Fruit fly (Drosophila melanogaster) whole organism, embryonic: ENCODE results near the gene Cyp4ac3.

ENCODE experiments used
- B-H1 ChIP-seq: fragments of 200-800 bp; sonication (Bioruptor generic); IDR thresholded peaks from 3 replicates; pipeline ENCODE4 v1.3.6; 2022; ENCODE audit warnings: missing biosample characterization, missing genetic modification characterization
- CG10959 ChIP-seq: fragments of 200-800 bp; sonication (Bioruptor generic); IDR thresholded peaks from 2 replicates; pipeline ENCODE4 v1.3.6; 2022; ENCODE audit warnings: missing biosample characterization, missing genetic modification characterization
- CG11093 ChIP-seq: fragments of 200-800 bp; sonication (Bioruptor generic); IDR thresholded peaks from 3 replicates; pipeline ENCODE4 v1.3.6; 2022; ENCODE audit warnings: missing biosample characterization, missing genetic modification characterization
- CG11504 ChIP-seq: fragments of 200-800 bp; sonication (Bioruptor generic); optimal IDR thresholded peaks from 3 replicates; lab custom pipeline; 2019; ENCODE audit warnings: missing biosample characterization, mild to moderate bottlenecking, missing genetic modification characterization, moderate library complexity
- CG12104 ChIP-seq: fragments of 200-800 bp; sonication (Bioruptor generic); optimal IDR thresholded peaks from 3 replicates; lab custom pipeline; 2016; ENCODE audit warnings: missing biosample characterization, missing genetic modification characterization
- CG13123 ChIP-seq: fragments of 200-800 bp; sonication (Bioruptor generic); optimal IDR thresholded peaks from 2 replicates; lab custom pipeline; 2016; ENCODE audit warnings: missing biosample characterization, missing genetic modification characterization
- CG14050 ChIP-seq: fragments of 200-800 bp; sonication (Bioruptor generic); IDR thresholded peaks from 3 replicates; pipeline ENCODE4 v1.3.6; 2022; ENCODE audit warnings: missing biosample characterization, missing genetic modification characterization
- CG15696 ChIP-seq: fragments of 200-800 bp; sonication (Bioruptor generic); optimal IDR thresholded peaks from 2 replicates; lab custom pipeline; 2019; ENCODE audit warnings: missing biosample characterization, mild to moderate bottlenecking, missing genetic modification characterization, moderate library complexity
- CG17328 ChIP-seq: fragments of 200-800 bp; sonication (Bioruptor generic); IDR thresholded peaks from 2 replicates; pipeline ENCODE4 v1.3.6; 2022; ENCODE audit warnings: missing biosample characterization, missing genetic modification characterization
- CG17385 ChIP-seq: fragments of 200-800 bp; sonication (Bioruptor generic); optimal IDR thresholded peaks from 3 replicates; lab custom pipeline; 2018; ENCODE audit warnings: missing biosample characterization, mild to moderate bottlenecking, missing genetic modification characterization
- CG18619 ChIP-seq: fragments of 200-800 bp; sonication (Bioruptor generic); optimal IDR thresholded peaks from 3 replicates; lab custom pipeline; 2017; ENCODE audit warnings: missing biosample characterization, mild to moderate bottlenecking, missing genetic modification characterization
- CG2116 ChIP-seq: fragments of 200-800 bp; sonication (Bioruptor generic); optimal IDR thresholded peaks from 3 replicates; lab custom pipeline; 2018; ENCODE audit warnings: missing biosample characterization, mild to moderate bottlenecking, missing genetic modification characterization
- CG2202 ChIP-seq: fragments of 200-800 bp; sonication (Bioruptor generic); optimal IDR thresholded peaks from 2 replicates; lab custom pipeline; 2018; ENCODE audit warnings: missing biosample characterization, mild to moderate bottlenecking, missing genetic modification characterization
- CG31365 ChIP-seq: fragments of 200-800 bp; sonication (Bioruptor generic); optimal IDR thresholded peaks from 2 replicates; lab custom pipeline; 2018; ENCODE audit warnings: missing biosample characterization, mild to moderate bottlenecking, missing genetic modification characterization
- CG3281 ChIP-seq: fragments of 200-800 bp; sonication (Bioruptor generic); optimal IDR thresholded peaks from 3 replicates; lab custom pipeline; 2017; ENCODE audit warnings: missing biosample characterization, mild to moderate bottlenecking, missing genetic modification characterization
- CG7357 ChIP-seq: fragments of 200-800 bp; sonication (Bioruptor generic); IDR thresholded peaks from 3 replicates; pipeline ENCODE4 v1.3.6; 2022; ENCODE audit warnings: missing biosample characterization, missing genetic modification characterization
- CG7963 ChIP-seq: fragments of 200-800 bp; sonication (Bioruptor generic); IDR thresholded peaks from 3 replicates; pipeline ENCODE4 v1.3.6; 2022; ENCODE audit warnings: missing biosample characterization, missing genetic modification characterization; ENCODE audit not compliant: partially characterized antibody
- CG8359 ChIP-seq: fragments of 200-800 bp; sonication (Bioruptor generic); optimal IDR thresholded peaks from 2 replicates; lab custom pipeline; 2017; ENCODE audit warnings: missing biosample characterization, mild to moderate bottlenecking, missing genetic modification characterization, borderline replicate concordance
- CG8478 ChIP-seq: fragments of >200 bp; optimal IDR thresholded peaks from 2 replicates; lab custom pipeline; 2018
- CG8924 ChIP-seq: fragments of 200-800 bp; optimal IDR thresholded peaks from 3 replicates; lab custom pipeline; 2019; ENCODE audit warnings: missing biosample characterization, mild to moderate bottlenecking, missing genetic modification characterization, moderate library complexity
- Camta ChIP-seq: fragments of 200-800 bp; sonication (Bioruptor generic); optimal IDR thresholded peaks from 2 replicates; lab custom pipeline; 2016; ENCODE audit warnings: missing biosample characterization, missing genetic modification characterization
- Chrac-16 ChIP-seq: fragments of 200-800 bp; sonication (Bioruptor generic); optimal IDR thresholded peaks from 3 replicates; lab custom pipeline; 2016; ENCODE audit warnings: missing biosample characterization, missing genetic modification characterization
- Doc3 ChIP-seq: fragments of 200-800 bp; sonication (Bioruptor generic); IDR thresholded peaks from 3 replicates; pipeline ENCODE4 v1.3.6; 2022; ENCODE audit warnings: missing biosample characterization, missing genetic modification characterization; ENCODE audit not compliant: partially characterized antibody
- Drgx ChIP-seq: fragments of 200-800 bp; sonication (Bioruptor generic); IDR thresholded peaks from 2 replicates; pipeline ENCODE4 v1.3.6; 2022; ENCODE audit warnings: missing biosample characterization, missing genetic modification characterization
- Fer2 ChIP-seq: fragments of 200-800 bp; sonication (Bioruptor generic); optimal IDR thresholded peaks from 2 replicates; lab custom pipeline; 2018; ENCODE audit warnings: missing biosample characterization, mild to moderate bottlenecking, missing genetic modification characterization, moderate library complexity
- GATAe ChIP-seq: fragments of 200-800 bp; sonication (Bioruptor generic); conservative IDR thresholded peaks from 2 replicates; pipeline ENCODE4 v1.3.6; 2022; ENCODE audit warnings: missing biosample characterization, missing genetic modification characterization
- Hand ChIP-seq: fragments of 200-800 bp; sonication (Bioruptor generic); optimal IDR thresholded peaks from 2 replicates; lab custom pipeline; 2017; ENCODE audit warnings: mild to moderate bottlenecking, missing biosample characterization, missing genetic modification reagents, missing genetic modification characterization
- Hr51 ChIP-seq, 2 experiments: fragments of 200-800 bp; sonication (Bioruptor generic); optimal IDR thresholded peaks; 2 replicates in 1 of 2; 3 replicates in 1 of 2; lab custom pipeline; 2016 to 2018; ENCODE audit warnings: missing biosample characterization in 2 of 2, missing genetic modification characterization in 2 of 2, mild to moderate bottlenecking in 1 of 2, moderate library complexity in 1 of 2
- Hsf ChIP-seq: fragments of 200-800 bp; sonication (Bioruptor generic); optimal IDR thresholded peaks from 3 replicates; lab custom pipeline; 2016; ENCODE audit warnings: missing biosample characterization, missing genetic modification characterization
- Lhr ChIP-seq: fragments of 200-800 bp; sonication (Bioruptor generic); optimal IDR thresholded peaks from 3 replicates; lab custom pipeline; 2017; ENCODE audit warnings: mild to moderate bottlenecking, missing biosample characterization, missing genetic modification reagents, missing genetic modification characterization
- MTF-1 ChIP-seq: fragments of 200-800 bp; sonication (Bioruptor generic); optimal IDR thresholded peaks from 2 replicates; lab custom pipeline; 2018; ENCODE audit warnings: missing biosample characterization, mild to moderate bottlenecking, missing genetic modification characterization, borderline replicate concordance
- Opbp ChIP-seq: fragments of 200-800 bp; sonication (Bioruptor generic); IDR thresholded peaks from 3 replicates; pipeline ENCODE4 v1.3.6; 2022; ENCODE audit warnings: missing biosample characterization, missing genetic modification characterization; ENCODE audit not compliant: partially characterized antibody
- Pdp1 ChIP-seq, 2 experiments: fragments of 200-800 bp; sonication (Bioruptor generic); optimal IDR thresholded peaks; 3 replicates each; lab custom pipeline; 2016; ENCODE audit warnings: missing biosample characterization in 2 of 2, missing genetic modification characterization in 2 of 2, mild to moderate bottlenecking in 1 of 2, moderate library complexity in 1 of 2
- Ssrp ChIP-seq: fragments of 200-800 bp; sonication (Bioruptor generic); optimal IDR thresholded peaks from 2 replicates; lab custom pipeline; 2018; ENCODE audit warnings: missing biosample characterization, mild to moderate bottlenecking, missing genetic modification characterization, moderate library complexity
- chinmo ChIP-seq: fragments of 200-800 bp; sonication (Bioruptor generic); IDR thresholded peaks from 4 replicates; pipeline ENCODE4 v1.3.6; 2022; ENCODE audit warnings: missing biosample characterization, missing genetic modification characterization; ENCODE audit not compliant: partially characterized antibody
- ci ChIP-seq: fragments of 200-800 bp; sonication (Bioruptor generic); IDR thresholded peaks from 3 replicates; pipeline ENCODE4 v1.3.6; 2022; ENCODE audit warnings: missing biosample characterization, missing genetic modification characterization
- fru ChIP-seq: fragments of >200 bp; optimal IDR thresholded peaks from 2 replicates; lab custom pipeline; 2017
- gem ChIP-seq: fragments of 200-800 bp; sonication (Bioruptor generic); optimal IDR thresholded peaks from 2 replicates; lab custom pipeline; 2019; ENCODE audit warnings: missing biosample characterization, mild to moderate bottlenecking, missing genetic modification characterization, moderate library complexity
- hb ChIP-seq: fragments of 200-800 bp; sonication (Bioruptor generic); IDR thresholded peaks from 3 replicates; pipeline ENCODE4 v1.3.6; 2022; ENCODE audit warnings: missing biosample characterization, missing genetic modification characterization; ENCODE audit not compliant: partially characterized antibody
- ind ChIP-seq: fragments of 200-800 bp; sonication (Bioruptor generic); optimal IDR thresholded peaks from 3 replicates; lab custom pipeline; 2016; ENCODE audit warnings: missing biosample characterization, missing genetic modification characterization
- nmo ChIP-seq: fragments of 200-800 bp; sonication (Bioruptor generic); optimal IDR thresholded peaks from 2 replicates; lab custom pipeline; 2018; ENCODE audit warnings: missing biosample characterization, mild to moderate bottlenecking, missing genetic modification characterization, moderate library complexity
- pfk ChIP-seq: fragments of 200-800 bp; sonication (Bioruptor generic); optimal IDR thresholded peaks from 2 replicates; lab custom pipeline; 2018; ENCODE audit warnings: missing biosample characterization, mild to moderate bottlenecking, missing genetic modification characterization, moderate library complexity
- pho ChIP-seq: fragments of 200-800 bp; sonication (Bioruptor generic); optimal IDR thresholded peaks from 2 replicates; lab custom pipeline; 2016; ENCODE audit warnings: missing biosample characterization, missing genetic modification characterization
- sens-2 ChIP-seq: fragments of 200-800 bp; sonication (Bioruptor generic); IDR thresholded peaks from 2 replicates; pipeline ENCODE4 v1.3.6; 2022; ENCODE audit warnings: missing biosample characterization, missing genetic modification characterization
- so ChIP-seq: fragments of 200-800 bp; sonication (Bioruptor generic); IDR thresholded peaks from 3 replicates; pipeline ENCODE4 v1.3.6; 2022; ENCODE audit warnings: missing biosample characterization, missing genetic modification characterization
- twi ChIP-seq: fragments of 200-800 bp; optimal IDR thresholded peaks from 2 replicates; lab custom pipeline; 2019; ENCODE audit warnings: missing biosample characterization, mild to moderate bottlenecking, missing genetic modification characterization, moderate library complexity
- unc-4 ChIP-seq: fragments of 200-800 bp; sonication (Bioruptor generic); IDR thresholded peaks from 2 replicates; pipeline ENCODE4 v1.3.6; 2022; ENCODE audit warnings: missing biosample characterization, missing genetic modification characterization; ENCODE audit not compliant: partially characterized antibody
- wdn ChIP-seq: fragments of 200-800 bp; sonication (Bioruptor generic); IDR thresholded peaks from 2 replicates; pipeline ENCODE4 v1.3.6; 2022; ENCODE audit warnings: missing biosample characterization, missing genetic modification characterization
- zen ChIP-seq: fragments of 200-800 bp; sonication (Bioruptor generic); optimal IDR thresholded peaks from 3 replicates; lab custom pipeline; 2018; ENCODE audit warnings: missing biosample characterization, mild to moderate bottlenecking, missing genetic modification characterization, moderate library complexity
- zen2 ChIP-seq: fragments of 200-800 bp; sonication (Bioruptor generic); IDR thresholded peaks from 3 replicates; pipeline ENCODE4 v1.3.6; 2022; ENCODE audit warnings: missing biosample characterization, missing genetic modification characterization; ENCODE audit not compliant: partially characterized antibody

The Cyp4ac3 gene

DNA sequence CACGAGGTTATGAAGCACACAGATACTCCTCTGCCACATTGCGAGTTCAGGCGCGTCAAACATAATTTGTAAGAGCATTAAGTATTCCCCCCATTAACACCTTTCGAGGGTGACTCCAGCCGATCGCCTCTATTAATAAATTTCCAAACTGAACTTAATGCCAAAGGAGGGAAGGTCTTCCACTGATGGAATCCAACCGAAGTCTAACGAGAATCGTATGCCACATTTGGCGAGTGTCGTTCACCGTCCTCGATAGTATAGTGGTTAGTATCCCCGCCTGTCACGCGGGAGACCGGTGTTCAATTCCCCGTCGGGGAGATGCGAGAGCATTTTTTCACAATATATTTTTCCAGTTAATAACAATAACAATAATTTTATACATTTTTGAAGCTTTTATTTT lies 27.8 kb upstream of the Cyp4ac3 start (continued):
- TF ChIP-seq CG3281 (GFP tag; lab: Kevin White, UChicago) (peak; percentile 10), sens-2 (GFP tag; lab: Robert Waterston, UW) (no peak), zen2 (GFP tag; lab: Robert Waterston, UW) (peak; percentile 65; the same call in 1 of the 3 replicates), Hand (GFP tag; lab: Kevin White, UChicago) (no peak), CG8478 (no peak), Hr51 (GFP tag; optimal IDR thresholded peaks at IDR 0.05; lab: Kevin White, UChicago) (no peak), Pdp1 (GFP tag; optimal IDR thresholded peaks at IDR 0.05; lab: Kevin White, UChicago) (no peak), CG15696 (tag; lab: Kevin White, UChicago) (no peak), CG13123 (no peak), CG12104 (GFP tag; lab: Kevin White, UChicago) (no peak), Hsf (GFP tag; lab: Kevin White, UChicago) (no peak), CG14050 (GFP tag; lab: Robert Waterston, UW) (no peak), gem (tag; lab: Kevin White, UChicago) (no peak), CG17385 (GFP tag; lab: Kevin White, UChicago) (no peak), hb (GFP tag; lab: Robert Waterston, UW) (peak; percentile 71; the same call in 2 of the 3 replicates), nmo (GFP tag; lab: Kevin White, UChicago) (no peak), ci (GFP tag; lab: Robert Waterston, UW) (peak; percentile 36; the same call in 1 of the 3 replicates), B-H1 (GFP tag; lab: Robert Waterston, UW) (peak; percentile 14; the same call in 1 of the 3 replicates), Ssrp (tag; lab: Kevin White, UChicago) (no peak), Chrac-16 (no peak), ind (no peak), CG11504 (tag; lab: Kevin White, UChicago) (no peak), fru (lab: Kevin White, UChicago) (no peak), unc-4 (peak; percentile 29; the same call in 1 of the 2 replicates), CG2202 (tag; lab: Kevin White, UChicago) (no peak), zen (tag; lab: Kevin White, UChicago) (no peak), CG7357 (GFP tag; lab: Robert Waterston, UW) (no peak), twi (no peak), so (GFP tag; lab: Robert Waterston, UW) (peak; percentile 7; the same call in 1 of the 3 replicates), Camta (GFP tag; lab: Kevin White, UChicago) (no peak), CG18619 (GFP tag; lab: Kevin White, UChicago) (no peak), CG7963 (peak; percentile 84), CG8924 (tag; lab: Kevin White, UChicago) (no peak), Lhr (GFP tag; lab: Kevin White, UChicago) (no peak), pho (GFP tag; lab: Kevin White, UChicago) (no peak), Doc3 (GFP tag; lab: Robert Waterston, UW) (no peak), CG11093 (GFP tag; lab: Robert Waterston, UW) (no peak), Opbp (GFP tag; lab: Robert Waterston, UW) (peak; percentile 92), CG2116 (GFP tag; lab: Kevin White, UChicago) (no peak), CG10959 (GFP tag; lab: Robert Waterston, UW) (no peak), GATAe (GFP tag; lab: Robert Waterston, UW) (no peak), wdn (GFP tag; lab: Robert Waterston, UW) (no peak), pfk (no peak), Fer2 (no peak), Drgx (GFP tag; lab: Robert Waterston, UW) (no peak), CG8359 (GFP tag; lab: Kevin White, UChicago) (peak; percentile 35), CG31365 (no peak), CG17328 (GFP tag; lab: Robert Waterston, UW) (no peak), chinmo (peak; percentile 75; the same call in 2 of the 4 replicates), MTF-1 (GFP tag; lab: Kevin White, UChicago) (no peak)
